Fruit fly (Drosophila melanogaster) whole organism, prepupa: ENCODE results near the gene fz3.

Experiments used
- Blimp-1 ChIP-seq: fragments of 200-800 bp; sonication (Bioruptor generic); optimal IDR thresholded peaks from 3 replicates; lab custom pipeline; 2017; ENCODE audit warnings: missing biosample characterization, missing genetic modification characterization, mild to moderate bottlenecking, moderate library complexity, missing genetic modification reagents
- CG10631 ChIP-seq: fragments of 200-800 bp; sonication (Bioruptor generic); optimal IDR thresholded peaks from 2 replicates; lab custom pipeline; 2016; ENCODE audit warnings: missing biosample characterization, missing genetic modification characterization
- CG10669 ChIP-seq: fragments of 200-800 bp; sonication (Bioruptor generic); optimal IDR thresholded peaks from 3 replicates; lab custom pipeline; 2018; ENCODE audit warnings: missing biosample characterization, mild to moderate bottlenecking, missing genetic modification characterization, moderate library complexity
- CG11294 ChIP-seq: fragments of 200-800 bp; sonication (Bioruptor generic); IDR thresholded peaks from 2 replicates; pipeline ENCODE4 v1.3.6; 2022; ENCODE audit warnings: missing biosample characterization, missing genetic modification characterization
- CG11762 ChIP-seq: fragments of 200-800 bp; sonication (Bioruptor generic); optimal IDR thresholded peaks from 3 replicates; lab custom pipeline; 2016; ENCODE audit warnings: missing biosample characterization, missing genetic modification characterization; ENCODE audit not compliant: insufficient read depth
- CG11902 ChIP-seq: fragments of 200-800 bp; sonication (Bioruptor generic); optimal IDR thresholded peaks from 3 replicates; lab custom pipeline; 2016; ENCODE audit warnings: missing biosample characterization, missing genetic modification characterization
- CG15336 ChIP-seq: fragments of 200-800 bp; sonication (Bioruptor generic); IDR thresholded peaks from 2 replicates; pipeline ENCODE4 v1.3.6; 2022; ENCODE audit warnings: missing biosample characterization, missing genetic modification characterization
- CG1621 ChIP-seq: fragments of 200-800 bp; sonication (Bioruptor generic); optimal IDR thresholded peaks from 3 replicates; lab custom pipeline; 2018; ENCODE audit warnings: missing biosample characterization, mild to moderate bottlenecking, missing genetic modification characterization
- CG16779 ChIP-seq: fragments of 200-800 bp; sonication (Bioruptor generic); optimal IDR thresholded peaks from 3 replicates; lab custom pipeline; 2017; ENCODE audit warnings: missing biosample characterization, mild to moderate bottlenecking, missing genetic modification characterization
- CG3032 ChIP-seq: fragments of 200-800 bp; optimal IDR thresholded peaks from 2 replicates; lab custom pipeline; 2019; ENCODE audit warnings: missing biosample characterization, mild to moderate bottlenecking, missing genetic modification characterization, moderate library complexity
- CG31627 ChIP-seq: fragments of 200-800 bp; sonication (Bioruptor generic); optimal IDR thresholded peaks from 3 replicates; lab custom pipeline; 2016; ENCODE audit warnings: missing biosample characterization, missing genetic modification characterization
- CG32006 ChIP-seq: fragments of 200-800 bp; sonication (Bioruptor generic); optimal IDR thresholded peaks from 3 replicates; lab custom pipeline; 2017; ENCODE audit warnings: missing biosample characterization, mild to moderate bottlenecking, missing genetic modification characterization
- CG34406 ChIP-seq: fragments of 200-800 bp; sonication (Bioruptor generic); optimal IDR thresholded peaks from 3 replicates; lab custom pipeline; 2016; ENCODE audit warnings: missing biosample characterization, missing genetic modification characterization
- CG4318 ChIP-seq: fragments of 200-800 bp; sonication (Bioruptor generic); optimal IDR thresholded peaks from 3 replicates; lab custom pipeline; 2017; ENCODE audit warnings: missing biosample characterization, mild to moderate bottlenecking, missing genetic modification characterization
- CG6163 ChIP-seq: fragments of 200-800 bp; sonication (Bioruptor generic); IDR thresholded peaks from 3 replicates; pipeline ENCODE4 v1.3.6; 2022; ENCODE audit warnings: missing biosample characterization, missing genetic modification characterization
- CG6276 ChIP-seq: fragments of 200-800 bp; sonication (Bioruptor generic); optimal IDR thresholded peaks from 2 replicates; lab custom pipeline; 2017; ENCODE audit warnings: missing biosample characterization, mild to moderate bottlenecking, missing genetic modification characterization
- CG6792 ChIP-seq: fragments of 200-800 bp; sonication (Bioruptor generic); optimal IDR thresholded peaks from 3 replicates; lab custom pipeline; 2016; ENCODE audit warnings: missing biosample characterization, missing genetic modification characterization
- CG6808 ChIP-seq: fragments of 200-800 bp; sonication (Bioruptor generic); optimal IDR thresholded peaks from 3 replicates; lab custom pipeline; 2017; ENCODE audit warnings: missing biosample characterization, missing genetic modification characterization, mild to moderate bottlenecking, moderate library complexity, missing genetic modification reagents
- CG7368 ChIP-seq: fragments of 200-800 bp; sonication (Bioruptor generic); optimal IDR thresholded peaks from 3 replicates; lab custom pipeline; 2016; ENCODE audit warnings: missing biosample characterization, missing genetic modification characterization
- CG8119 ChIP-seq: fragments of 200-800 bp; sonication (Bioruptor generic); IDR thresholded peaks from 3 replicates; pipeline ENCODE4 v1.3.6; 2022; ENCODE audit warnings: missing biosample characterization, missing genetic modification characterization
- CG8319 ChIP-seq: fragments of 200-800 bp; sonication (Bioruptor generic); optimal IDR thresholded peaks from 3 replicates; lab custom pipeline; 2016; ENCODE audit warnings: missing biosample characterization, missing genetic modification characterization
- CG8632 ChIP-seq: fragments of 200-800 bp; sonication (Bioruptor generic); optimal IDR thresholded peaks from 3 replicates; lab custom pipeline; 2016; ENCODE audit warnings: missing biosample characterization, missing genetic modification characterization
- CG9139 ChIP-seq: fragments of 200-800 bp; sonication (Bioruptor generic); optimal IDR thresholded peaks from 3 replicates; lab custom pipeline; 2017; ENCODE audit warnings: missing biosample characterization, mild to moderate bottlenecking, missing genetic modification characterization
- Eip75B ChIP-seq: fragments of 200-800 bp; sonication (Bioruptor generic); optimal IDR thresholded peaks from 3 replicates; lab custom pipeline; 2016; ENCODE audit warnings: missing biosample characterization, missing genetic modification characterization
- Eip78C ChIP-seq: fragments of 200-800 bp; sonication (Bioruptor generic); peaks from one replicate; lab custom pipeline; 2016; ENCODE audit warnings: missing biosample characterization, missing genetic modification characterization
- Eip93F ChIP-seq: fragments of 200-800 bp; sonication (Bioruptor generic); optimal IDR thresholded peaks from 2 replicates; lab custom pipeline; 2016; ENCODE audit warnings: missing biosample characterization, mild to moderate bottlenecking, missing genetic modification characterization
- Ets96B ChIP-seq: fragments of 200-800 bp; optimal IDR thresholded peaks from 2 replicates; lab custom pipeline; 2019; ENCODE audit warnings: missing biosample characterization, mild to moderate bottlenecking, missing genetic modification characterization, moderate library complexity
- Gug ChIP-seq: fragments of 200-800 bp; sonication (Bioruptor generic); IDR thresholded peaks from 2 replicates; pipeline ENCODE4 v1.3.6; 2022; ENCODE audit warnings: missing biosample characterization, missing genetic modification characterization
- Hr39 ChIP-seq: fragments of 200-800 bp; sonication (Bioruptor generic); optimal IDR thresholded peaks from 2 replicates; lab custom pipeline; 2016; ENCODE audit warnings: missing biosample characterization, missing genetic modification characterization
- Hr4 ChIP-seq: fragments of 200-800 bp; sonication (Bioruptor generic); optimal IDR thresholded peaks from 3 replicates; lab custom pipeline; 2016; ENCODE audit warnings: missing biosample characterization, missing genetic modification characterization
- Lpt ChIP-seq: fragments of 200-800 bp; sonication (Bioruptor generic); optimal IDR thresholded peaks from 3 replicates; lab custom pipeline; 2016; ENCODE audit warnings: missing biosample characterization, missing genetic modification characterization
- Met ChIP-seq: fragments of 200-800 bp; sonication (Bioruptor generic); optimal IDR thresholded peaks from 3 replicates; lab custom pipeline; 2016; ENCODE audit warnings: missing biosample characterization, missing genetic modification characterization
- OdsH ChIP-seq: fragments of 200-800 bp; sonication (Bioruptor generic); optimal IDR thresholded peaks from 3 replicates; lab custom pipeline; 2016; ENCODE audit warnings: missing biosample characterization, missing genetic modification characterization
- Smox ChIP-seq: fragments of 200-800 bp; sonication (Bioruptor generic); optimal IDR thresholded peaks from 3 replicates; lab custom pipeline; 2016; ENCODE audit warnings: missing biosample characterization, missing genetic modification characterization
- Sox102F ChIP-seq: fragments of 200-800 bp; sonication (Bioruptor generic); optimal IDR thresholded peaks from 2 replicates; lab custom pipeline; 2016; ENCODE audit warnings: missing biosample characterization, mild to moderate bottlenecking, missing genetic modification characterization
- Sox15 ChIP-seq: fragments of 200-800 bp; sonication (Bioruptor generic); optimal IDR thresholded peaks from 3 replicates; lab custom pipeline; 2016; ENCODE audit warnings: missing biosample characterization, missing genetic modification characterization
- achi ChIP-seq: fragments of 200-800 bp; sonication (Bioruptor generic); optimal IDR thresholded peaks from 3 replicates; lab custom pipeline; 2016; ENCODE audit warnings: missing biosample characterization, missing genetic modification characterization
- acj6 ChIP-seq: fragments of 200-800 bp; sonication (Bioruptor generic); optimal IDR thresholded peaks from 3 replicates; lab custom pipeline; 2016; ENCODE audit warnings: missing biosample characterization, missing genetic modification characterization
- dac ChIP-seq: fragments of 200-800 bp; sonication (Bioruptor generic); optimal IDR thresholded peaks from 2 replicates; lab custom pipeline; 2017; ENCODE audit warnings: missing biosample characterization, mild to moderate bottlenecking, missing genetic modification characterization
- dsx ChIP-seq: fragments of 200-800 bp; optimal IDR thresholded peaks from 3 replicates; lab custom pipeline; 2019; ENCODE audit warnings: missing biosample characterization, mild to moderate bottlenecking, missing genetic modification characterization, moderate library complexity; ENCODE audit not compliant: poor library complexity, severe bottlenecking
- eg ChIP-seq: fragments of 200-800 bp; sonication (Bioruptor generic); IDR thresholded peaks from 3 replicates; pipeline ENCODE4 v1.3.6; 2022; ENCODE audit warnings: missing biosample characterization, missing genetic modification characterization
- esn ChIP-seq: fragments of 200-800 bp; sonication (Bioruptor generic); optimal IDR thresholded peaks from 2 replicates; lab custom pipeline; 2016; ENCODE audit warnings: missing biosample characterization, mild to moderate bottlenecking, missing genetic modification characterization, moderate library complexity
- fd59A ChIP-seq: fragments of 200-800 bp; sonication (Bioruptor generic); optimal IDR thresholded peaks from 2 replicates; lab custom pipeline; 2017; ENCODE audit warnings: missing biosample characterization, mild to moderate bottlenecking, missing genetic modification characterization, missing genetic modification reagents
- fd85E ChIP-seq: fragments of 200-800 bp; sonication (Bioruptor generic); optimal IDR thresholded peaks from 3 replicates; lab custom pipeline; 2016; ENCODE audit warnings: missing biosample characterization, missing genetic modification characterization
- fkh ChIP-seq: fragments of 200-800 bp; sonication (Bioruptor generic); optimal IDR thresholded peaks from 3 replicates; lab custom pipeline; 2017; ENCODE audit warnings: missing biosample characterization, mild to moderate bottlenecking, missing genetic modification characterization, moderate library complexity
- lz ChIP-seq: fragments of 200-800 bp; sonication (Bioruptor generic); optimal IDR thresholded peaks from 3 replicates; lab custom pipeline; 2016; ENCODE audit warnings: missing biosample characterization, missing genetic modification characterization
- net ChIP-seq: fragments of 200-800 bp; sonication (Bioruptor generic); optimal IDR thresholded peaks from 3 replicates; lab custom pipeline; 2016; ENCODE audit warnings: missing biosample characterization, missing genetic modification characterization
- pdm3 ChIP-seq: fragments of 200-800 bp; sonication (Bioruptor generic); optimal IDR thresholded peaks from 3 replicates; lab custom pipeline; 2016; ENCODE audit warnings: missing biosample characterization, missing genetic modification characterization
- salr ChIP-seq, 2 experiments: fragments of 200-800 bp; sonication (Bioruptor generic); optimal IDR thresholded peaks; 3 replicates each; lab custom pipeline; 2016 to 2018; ENCODE audit warnings: missing biosample characterization in 2 of 2, missing genetic modification characterization in 2 of 2, mild to moderate bottlenecking in 1 of 2
- spab ChIP-seq: fragments of 200-800 bp; sonication (Bioruptor generic); optimal IDR thresholded peaks from 2 replicates; lab custom pipeline; 2017; ENCODE audit warnings: missing biosample characterization, mild to moderate bottlenecking, missing genetic modification characterization, missing genetic modification reagents
- svp ChIP-seq: fragments of 200-800 bp; sonication (Bioruptor generic); peaks from one replicate; lab custom pipeline; 2016; ENCODE audit warnings: missing biosample characterization, missing genetic modification characterization
- topi ChIP-seq: fragments of 200-800 bp; sonication (Bioruptor generic); optimal IDR thresholded peaks from 3 replicates; lab custom pipeline; 2016; ENCODE audit warnings: missing biosample characterization, missing genetic modification characterization
- vri ChIP-seq: fragments of 200-800 bp; sonication (Bioruptor generic); optimal IDR thresholded peaks from 3 replicates; lab custom pipeline; 2016; ENCODE audit warnings: missing biosample characterization, mild to moderate bottlenecking, missing genetic modification characterization

Gene fz3

dm6 chrX:767928-768327 lies 1.8 kb upstream of the fz3 start:
- TF ChIP-seq eg (GFP tag; lab: Robert Waterston, UW) (0 out of 3 replicates have a peak, but pooled peaks have one; percentile 30), CG6276 (GFP tag; lab: Kevin White, UChicago) (no peak), esn (GFP tag; lab: Kevin White, UChicago) (peak; percentile 69), Smox (GFP tag; lab: Kevin White, UChicago) (peak; percentile 44), CG7368 (peak; percentile 57), CG4318 (GFP tag; lab: Kevin White, UChicago) (no peak), CG6808 (GFP tag; lab: Kevin White, UChicago) (peak; percentile 60), topi (GFP tag; lab: Kevin White, UChicago) (peak; percentile 60), Eip75B (GFP tag; lab: Kevin White, UChicago) (peak; percentile 31), CG8632 (GFP tag; lab: Kevin White, UChicago) (peak; percentile 64), lz (GFP tag; lab: Kevin White, UChicago) (peak; percentile 27), Eip78C (GFP tag; lab: Kevin White, UChicago) (peak; percentile 89), fd59A (GFP tag; lab: Kevin White, UChicago) (peak; percentile 20), fd85E (GFP tag; lab: Kevin White, UChicago) (no peak), CG31627 (GFP tag; lab: Kevin White, UChicago) (peak; percentile 19), CG11762 (no peak), pdm3 (GFP tag; lab: Kevin White, UChicago) (peak; percentile 28), net (GFP tag; lab: Kevin White, UChicago) (peak; percentile 52), vri (GFP tag; lab: Kevin White, UChicago) (peak; percentile 49), dac (no peak), CG34406 (GFP tag; lab: Kevin White, UChicago) (peak; percentile 53), Blimp-1 (GFP tag; lab: Kevin White, UChicago) (peak; percentile 44), CG8319 (GFP tag; lab: Kevin White, UChicago) (peak; percentile 23), CG15336 (GFP tag; lab: Robert Waterston, UW) (no peak), CG16779 (no peak), CG3032 (tag; lab: Kevin White, UChicago) (peak; percentile 25), CG10631 (GFP tag; lab: Kevin White, UChicago) (peak; percentile 48), Hr4 (GFP tag; lab: Kevin White, UChicago) (no peak), Sox15 (no peak), CG8119 (GFP tag; lab: Robert Waterston, UW) (no peak), CG6163 (peak; percentile 75), CG11902 (GFP tag; lab: Kevin White, UChicago) (no peak), Gug (no peak), acj6 (peak; percentile 19), achi (GFP tag; lab: Kevin White, UChicago) (peak; percentile 38), Eip93F (GFP tag; lab: Kevin White, UChicago) (no peak), salr (GFP tag; optimal IDR thresholded peaks at IDR 0.05; lab: Kevin White, UChicago) (peak in 1 of 2 experiments; percentile 52), Sox102F (GFP tag; lab: Kevin White, UChicago) (peak; percentile 65), Lpt (no peak), spab (peak; percentile 16), CG10669 (GFP tag; lab: Kevin White, UChicago) (peak; percentile 33), fkh (peak; percentile 87), Hr39 (no peak), OdsH (GFP tag; lab: Kevin White, UChicago) (peak; percentile 36), CG6792 (GFP tag; lab: Kevin White, UChicago) (peak; percentile 63), Met (GFP tag; lab: Kevin White, UChicago) (peak; percentile 47), CG9139 (peak; percentile 7), Ets96B (tag; lab: Kevin White, UChicago) (peak; percentile 34), CG1621 (tag; lab: Kevin White, UChicago) (peak; percentile 47), CG11294 (GFP tag; lab: Robert Waterston, UW) (no peak), svp (GFP tag; lab: Kevin White, UChicago) (no peak), dsx (GFP tag; lab: Kevin White, UChicago) (peak; percentile 14), CG32006 (GFP tag; lab: Kevin White, UChicago) (no peak)
